Fruit fly (Drosophila melanogaster) whole organism, embryonic: ENCODE results near the gene CAH16.

Experiments used
- Atf-2 ChIP-seq: fragments of 200-800 bp; sonication (Bioruptor generic); optimal IDR thresholded peaks from 2 replicates; lab custom pipeline; 2016; ENCODE audit warnings: missing biosample characterization, missing genetic modification characterization
- Awh ChIP-seq: fragments of 200-800 bp; sonication (Bioruptor generic); IDR thresholded peaks from 2 replicates; pipeline ENCODE4, ENCODE4 v1.3.6; 2022; ENCODE audit warnings: missing biosample characterization, missing genetic modification characterization
- B-H2 ChIP-seq: fragments of 200-800 bp; sonication (Bioruptor generic); optimal IDR thresholded peaks from 2 replicates; lab custom pipeline; 2018; ENCODE audit warnings: missing biosample characterization, mild to moderate bottlenecking, missing genetic modification characterization
- CG10147 ChIP-seq: fragments of 200-800 bp; sonication (Bioruptor generic); optimal IDR thresholded peaks from 2 replicates; lab custom pipeline; 2019; ENCODE audit warnings: missing biosample characterization, mild to moderate bottlenecking, missing genetic modification characterization, moderate library complexity
- CG10321 ChIP-seq: fragments of 200-800 bp; sonication (Bioruptor generic); IDR thresholded peaks from 2 replicates; pipeline ENCODE4 v1.3.6; 2022; ENCODE audit warnings: missing biosample characterization, missing genetic modification characterization
- CG11504 ChIP-seq: fragments of 200-800 bp; sonication (Bioruptor generic); optimal IDR thresholded peaks from 3 replicates; lab custom pipeline; 2019; ENCODE audit warnings: missing biosample characterization, mild to moderate bottlenecking, missing genetic modification characterization, moderate library complexity
- CG11696 ChIP-seq: fragments of 200-800 bp; sonication (Bioruptor generic); IDR thresholded peaks from 2 replicates; pipeline ENCODE4 v1.3.6; 2022; ENCODE audit warnings: missing biosample characterization, missing genetic modification characterization
- CG14667 ChIP-seq: fragments of 200-800 bp; sonication (Bioruptor generic); IDR thresholded peaks from 2 replicates; pipeline ENCODE4 v1.3.6; 2022; ENCODE audit warnings: missing biosample characterization, missing genetic modification characterization
- CG15601 ChIP-seq: fragments of 200-800 bp; sonication (Bioruptor generic); optimal IDR thresholded peaks from 3 replicates; lab custom pipeline; 2019; ENCODE audit warnings: missing biosample characterization, mild to moderate bottlenecking, missing genetic modification characterization, moderate library complexity
- CG1603 ChIP-seq: fragments of 200-800 bp; sonication (Bioruptor generic); optimal IDR thresholded peaks from 2 replicates; lab custom pipeline; 2019; ENCODE audit warnings: missing biosample characterization, mild to moderate bottlenecking, missing genetic modification characterization, moderate library complexity
- CG2129 ChIP-seq: fragments of 200-800 bp; sonication (Bioruptor generic); IDR thresholded peaks from 2 replicates; pipeline ENCODE4 v1.3.6; 2022; ENCODE audit warnings: missing biosample characterization, missing genetic modification characterization; ENCODE audit not compliant: partially characterized antibody
- CG2202 ChIP-seq: fragments of 200-800 bp; sonication (Bioruptor generic); optimal IDR thresholded peaks from 2 replicates; lab custom pipeline; 2018; ENCODE audit warnings: missing biosample characterization, mild to moderate bottlenecking, missing genetic modification characterization
- CG30403 ChIP-seq: fragments of 200-800 bp; sonication (Bioruptor generic); optimal IDR thresholded peaks from 3 replicates; lab custom pipeline; 2016; ENCODE audit warnings: missing biosample characterization, missing genetic modification characterization
- CG30431 ChIP-seq: fragments of 200-800 bp; sonication (Bioruptor generic); optimal IDR thresholded peaks from 2 replicates; lab custom pipeline; 2017; ENCODE audit warnings: missing biosample characterization, missing genetic modification characterization
- CG31441 ChIP-seq: fragments of 200-800 bp; sonication (Bioruptor generic); IDR thresholded peaks from 2 replicates; pipeline ENCODE4 v1.3.6; 2022; ENCODE audit warnings: missing biosample characterization, missing genetic modification characterization
- CG33213 ChIP-seq: fragments of 200-800 bp; sonication (Bioruptor generic); optimal IDR thresholded peaks from 3 replicates; lab custom pipeline; 2016; ENCODE audit warnings: missing biosample characterization, missing genetic modification characterization
- CG7839 ChIP-seq: fragments of 200-800 bp; sonication (Bioruptor generic); optimal IDR thresholded peaks from 3 replicates; lab custom pipeline; 2018; ENCODE audit warnings: missing biosample characterization, mild to moderate bottlenecking, missing genetic modification characterization, moderate library complexity
- CG8765 ChIP-seq: fragments of 200-800 bp; sonication (Bioruptor generic); IDR thresholded peaks from 2 replicates; pipeline ENCODE4 v1.3.6; 2022; ENCODE audit warnings: missing biosample characterization, missing genetic modification characterization
- CG9215 ChIP-seq: fragments of 200-800 bp; sonication (Bioruptor generic); IDR thresholded peaks from 2 replicates; pipeline ENCODE4 v1.3.6; 2022; ENCODE audit warnings: missing biosample characterization, missing genetic modification characterization
- CHES-1-like ChIP-seq: fragments of 200-800 bp; sonication (Bioruptor generic); optimal IDR thresholded peaks from 2 replicates; lab custom pipeline; 2016; ENCODE audit warnings: missing biosample characterization, missing genetic modification characterization
- Drgx ChIP-seq: fragments of 200-800 bp; sonication (Bioruptor generic); IDR thresholded peaks from 2 replicates; pipeline ENCODE4 v1.3.6; 2022; ENCODE audit warnings: missing biosample characterization, missing genetic modification characterization
- E2f1 ChIP-seq: fragments of 200-800 bp; sonication (Bioruptor generic); IDR thresholded peaks from 2 replicates; pipeline ENCODE4 v1.3.6; 2022; ENCODE audit warnings: missing biosample characterization, missing genetic modification characterization
- ERR ChIP-seq: fragments of 200-800 bp; sonication (Bioruptor generic); optimal IDR thresholded peaks from 2 replicates; lab custom pipeline; 2016; ENCODE audit warnings: missing biosample characterization, missing genetic modification characterization
- HLHmδ ChIP-seq: fragments of 200-800 bp; sonication (Bioruptor generic); optimal IDR thresholded peaks from 2 replicates; lab custom pipeline; 2018; ENCODE audit warnings: missing biosample characterization, mild to moderate bottlenecking, missing genetic modification characterization, moderate library complexity
- Hr78 ChIP-seq, 2 experiments: fragments of 200-800 bp in 1 of 2; fragments of >200 bp in 1 of 2; sonication (Bioruptor generic) in 1 of 2; optimal IDR thresholded peaks; 2 replicates each; lab custom pipeline; 2017 to 2019; ENCODE audit warnings: missing biosample characterization in 2 of 2, missing genetic modification characterization in 2 of 2, mild to moderate bottlenecking in 1 of 2, moderate library complexity in 1 of 2
- Max ChIP-seq: fragments of 200-800 bp; sonication (Bioruptor generic); optimal IDR thresholded peaks from 2 replicates; lab custom pipeline; 2016; ENCODE audit warnings: missing biosample characterization, mild to moderate bottlenecking, missing genetic modification characterization
- Meics ChIP-seq: fragments of 200-800 bp; sonication (Bioruptor generic); optimal IDR thresholded peaks from 2 replicates; lab custom pipeline; 2017; ENCODE audit warnings: missing biosample characterization, mild to moderate bottlenecking, missing genetic modification characterization
- Mes4 ChIP-seq: fragments of 200-800 bp; sonication (Bioruptor generic); optimal IDR thresholded peaks from 2 replicates; lab custom pipeline; 2016; ENCODE audit warnings: missing biosample characterization, missing genetic modification characterization
- Nf-YC ChIP-seq: fragments of 200-800 bp; optimal IDR thresholded peaks from 3 replicates; lab custom pipeline; 2019; ENCODE audit warnings: missing biosample characterization, mild to moderate bottlenecking, missing genetic modification characterization, moderate library complexity
- PHDP ChIP-seq: fragments of 200-800 bp; sonication (Bioruptor generic); optimal IDR thresholded peaks from 3 replicates; lab custom pipeline; 2018; ENCODE audit warnings: missing biosample characterization, mild to moderate bottlenecking, missing genetic modification characterization, moderate library complexity
- Poxn ChIP-seq: fragments of 200-800 bp; sonication (Bioruptor generic); IDR thresholded peaks from 2 replicates; pipeline ENCODE4 v1.3.6; 2022; ENCODE audit warnings: missing biosample characterization, missing genetic modification characterization
- Rfx ChIP-seq: fragments of 200-800 bp; sonication (Bioruptor generic); IDR thresholded peaks from 2 replicates; pipeline ENCODE4 v1.3.6; 2022; ENCODE audit warnings: missing biosample characterization, missing genetic modification characterization
- cad ChIP-seq: fragments of >200 bp; optimal IDR thresholded peaks from 2 replicates; lab custom pipeline; 2017; ENCODE audit warnings: missing biosample characterization, missing genetic modification characterization
- caup ChIP-seq: fragments of 200-800 bp; sonication (Bioruptor generic); optimal IDR thresholded peaks from 3 replicates; lab custom pipeline; 2017; ENCODE audit warnings: missing biosample characterization, mild to moderate bottlenecking, missing genetic modification characterization, moderate library complexity; ENCODE audit not compliant: severe bottlenecking
- cg ChIP-seq: fragments of 200-800 bp; sonication (Bioruptor generic); optimal IDR thresholded peaks from 3 replicates; lab custom pipeline; 2019; ENCODE audit warnings: missing biosample characterization, mild to moderate bottlenecking, missing genetic modification characterization, moderate library complexity
- ci ChIP-seq: fragments of 200-800 bp; sonication (Bioruptor generic); IDR thresholded peaks from 3 replicates; pipeline ENCODE4 v1.3.6; 2022; ENCODE audit warnings: missing biosample characterization, missing genetic modification characterization
- dati ChIP-seq: fragments of 200-800 bp; sonication (Bioruptor generic); IDR thresholded peaks from 2 replicates; pipeline ENCODE4 v1.3.6; 2022; ENCODE audit warnings: missing biosample characterization, missing genetic modification characterization
- eyg ChIP-seq: fragments of 200-800 bp; sonication (Bioruptor generic); optimal IDR thresholded peaks from 3 replicates; lab custom pipeline; 2016; ENCODE audit warnings: missing biosample characterization, missing genetic modification characterization
- gro ChIP-seq: fragments of 200-800 bp; sonication (Bioruptor generic); optimal IDR thresholded peaks from 2 replicates; lab custom pipeline; 2016; ENCODE audit warnings: missing biosample characterization, missing genetic modification characterization
- gt ChIP-seq: fragments of 200-800 bp; sonication (Bioruptor generic); IDR thresholded peaks from 2 replicates; pipeline ENCODE4 v1.3.6; 2022; ENCODE audit warnings: missing biosample characterization, missing genetic modification characterization
- hb ChIP-seq: fragments of 200-800 bp; sonication (Bioruptor generic); IDR thresholded peaks from 3 replicates; pipeline ENCODE4 v1.3.6; 2022; ENCODE audit warnings: missing biosample characterization, missing genetic modification characterization; ENCODE audit not compliant: partially characterized antibody
- hth ChIP-seq: fragments of >200 bp; optimal IDR thresholded peaks from 2 replicates; lab custom pipeline; 2017; ENCODE audit warnings: inconsistent platforms
- kah ChIP-seq: fragments of 200-800 bp; sonication (Bioruptor generic); optimal IDR thresholded peaks from 2 replicates; lab custom pipeline; 2018; ENCODE audit warnings: missing biosample characterization, mild to moderate bottlenecking, missing genetic modification characterization
- lola ChIP-seq, 3 experiments: fragments of >200 bp in 2 of 3; fragments of 200-800 bp in 1 of 3; sonication (Bioruptor generic) in 1 of 3; optimal IDR thresholded peaks; 2 replicates each; lab custom pipeline; 2017 to 2019; ENCODE audit warnings: missing biosample characterization in 3 of 3, missing genetic modification characterization in 3 of 3, mild to moderate bottlenecking in 1 of 3, moderate library complexity in 1 of 3
- odd ChIP-seq: fragments of 200-800 bp; sonication (Bioruptor generic); optimal IDR thresholded peaks from 2 replicates; lab custom pipeline; 2017; ENCODE audit warnings: missing biosample characterization, mild to moderate bottlenecking, missing genetic modification characterization
- onecut ChIP-seq: fragments of 200-800 bp; sonication (Bioruptor generic); IDR thresholded peaks from 2 replicates; pipeline ENCODE4 v1.3.6; 2022; ENCODE audit warnings: missing biosample characterization, missing genetic modification characterization
- otp ChIP-seq: fragments of 200-800 bp; sonication (Bioruptor generic); IDR thresholded peaks from 3 replicates; pipeline ENCODE4, ENCODE4 v1.3.6; 2022; ENCODE audit warnings: missing biosample characterization, missing genetic modification characterization
- peb ChIP-seq: fragments of 200-800 bp; sonication (Bioruptor generic); IDR thresholded peaks from 2 replicates; pipeline ENCODE4 v1.3.6; 2022; ENCODE audit warnings: missing biosample characterization, missing genetic modification characterization
- prd ChIP-seq, 3 experiments: fragments of >200 bp in 2 of 3; fragments of 200-800 bp in 1 of 3; sonication (Bioruptor generic) in 1 of 3; optimal IDR thresholded peaks in 2 of 3; IDR thresholded peaks in 1 of 3; 2 replicates in 2 of 3; 3 replicates in 1 of 3; pipeline versions ENCODE4 v1.3.6 to Lab custom; 2017 to 2022; ENCODE audit warnings: missing biosample characterization in 1 of 3, missing genetic modification characterization in 1 of 3
- sr ChIP-seq: fragments of 200-800 bp; sonication (Bioruptor generic); IDR thresholded peaks from 3 replicates; pipeline ENCODE4 v1.3.6; 2022; ENCODE audit warnings: missing biosample characterization, missing genetic modification characterization
- yki ChIP-seq: fragments of >200 bp; optimal IDR thresholded peaks from 3 replicates; lab custom pipeline; 2018

CAH16 gene

DNA sequence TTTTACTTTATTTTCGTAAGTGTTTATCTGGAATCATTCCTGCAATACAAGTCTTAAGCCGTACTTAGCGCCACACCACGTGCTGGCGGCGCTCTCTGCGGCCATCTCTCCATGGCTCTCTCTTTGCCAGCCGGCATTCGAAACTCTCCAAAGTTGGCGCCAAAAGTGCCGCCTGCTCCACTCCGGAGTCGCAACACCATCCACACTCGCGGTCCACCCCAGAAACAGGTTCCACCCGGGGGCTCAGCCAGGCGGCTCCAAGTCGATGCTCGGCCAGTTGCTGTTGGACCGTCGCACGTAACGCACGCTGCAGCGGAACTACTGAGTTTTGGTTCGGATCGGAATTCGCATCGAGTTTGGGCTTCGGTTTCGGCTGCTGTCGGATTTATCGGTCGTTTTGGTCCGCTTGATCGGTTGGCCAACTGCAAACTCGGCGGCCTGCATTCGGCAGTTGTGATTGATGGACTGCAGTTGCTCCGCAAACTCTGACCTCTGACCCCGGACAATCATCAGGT lies 50.9 kb downstream of the CAH16 start, which contains the start of gene CG34347 (continued):
- no peak for TF ChIP-seq CG8765 (GFP tag; lab: Robert Waterston, UW)
- no peak for TF ChIP-seq CG9215
- no peak for TF ChIP-seq hth (lab: Kevin White, UChicago)
- no peak for TF ChIP-seq CG31441 (GFP tag; lab: Robert Waterston, UW)
- peak; percentile 43; the same call in 1 of the 2 replicates for TF ChIP-seq onecut (GFP tag; lab: Robert Waterston, UW)
- no peak for TF ChIP-seq CG30403
- no peak for TF ChIP-seq CG33213 (GFP tag; lab: Kevin White, UChicago)
- no peak for TF ChIP-seq Atf-2 (GFP tag; lab: Kevin White, UChicago)
- no peak for TF ChIP-seq Nf-YC (tag; lab: Kevin White, UChicago)
- TF ChIP-seq CG11696 (GFP tag; lab: Robert Waterston, UW): no peak
- no peak for TF ChIP-seq lola (GFP tag; optimal IDR thresholded peaks at IDR 0.05; lab: Kevin White, UChicago)
- no peak for TF ChIP-seq CG15601 (tag; lab: Kevin White, UChicago)
- TF ChIP-seq CG30431: no peak
- TF ChIP-seq Poxn: no peak
- peak; percentile 85 for TF ChIP-seq HLHmδ (GFP tag; lab: Kevin White, UChicago)
- no peak for TF ChIP-seq kah (GFP tag; lab: Kevin White, UChicago)
- no peak for TF ChIP-seq CG14667 (GFP tag; lab: Robert Waterston, UW)
- TF ChIP-seq gt: no peak
- TF ChIP-seq B-H2: no peak
- no peak for TF ChIP-seq CG2129 (GFP tag; lab: Robert Waterston, UW)
- TF ChIP-seq cad (GFP tag; lab: Kevin White, UChicago): no peak
- no peak for TF ChIP-seq Meics (GFP tag; lab: Kevin White, UChicago)
- no peak for TF ChIP-seq peb (GFP tag; lab: Robert Waterston, UW)
- no peak for TF ChIP-seq CG11504 (tag; lab: Kevin White, UChicago)
- TF ChIP-seq sr (GFP tag; lab: Robert Waterston, UW): no peak
- peak; percentile 50; the same call in 1 of the 2 replicates for TF ChIP-seq E2f1 (GFP tag; lab: Robert Waterston, UW)
- TF ChIP-seq CG10147 (GFP tag; lab: Kevin White, UChicago): no peak
- no peak for TF ChIP-seq CG7839 (tag; lab: Kevin White, UChicago)
- TF ChIP-seq Awh (GFP tag; lab: Robert Waterston, UW): peak; percentile 57; the same call in 1 of the 2 replicates
- peak; percentile 60 for TF ChIP-seq caup
- no peak for TF ChIP-seq cg
- no peak for TF ChIP-seq CG10321 (GFP tag; lab: Robert Waterston, UW)
- TF ChIP-seq Rfx (GFP tag; lab: Robert Waterston, UW): peak; percentile 29; the same call in 1 of the 2 replicates
- TF ChIP-seq eyg (GFP tag; lab: Kevin White, UChicago): no peak
- TF ChIP-seq Mes4 (GFP tag; lab: Kevin White, UChicago): peak; percentile 5
- peak; percentile 10 for TF ChIP-seq PHDP (tag; lab: Kevin White, UChicago)
- TF ChIP-seq hb (GFP tag; lab: Robert Waterston, UW): no peak
- TF ChIP-seq prd (optimal IDR thresholded peaks at IDR 0.05; lab: Kevin White, UChicago): no peak
- 0 out of 3 replicates have a peak, but pooled peaks have one; percentile 9 for TF ChIP-seq prd (GFP tag; IDR thresholded peaks at IDR 0.05; lab: Robert Waterston, UW)
- TF ChIP-seq gro (GFP tag; lab: Kevin White, UChicago): no peak
- 0 out of 2 replicates have a peak, but pooled peaks have one; percentile 11 for TF ChIP-seq Drgx
- TF ChIP-seq CG2202 (tag; lab: Kevin White, UChicago): no peak
- TF ChIP-seq otp: peak; percentile 32; the same call in 1 of the 3 replicates
- TF ChIP-seq CHES-1-like (GFP tag; lab: Kevin White, UChicago): no peak
- TF ChIP-seq odd (GFP tag; lab: Kevin White, UChicago): peak; percentile 11
- TF ChIP-seq ci (GFP tag; lab: Robert Waterston, UW): peak; percentile 82; the same call in 2 of the 3 replicates
- no peak for TF ChIP-seq yki (lab: Kevin White, UChicago)
- no peak for TF ChIP-seq ERR (GFP tag; lab: Kevin White, UChicago)
- peak; percentile 58 for TF ChIP-seq Max
- TF ChIP-seq Hr78 (GFP tag; optimal IDR thresholded peaks at IDR 0.05; lab: Kevin White, UChicago): peak in 1 of 2 experiments; percentile 94
- TF ChIP-seq CG1603 (tag; lab: Kevin White, UChicago): no peak
- TF ChIP-seq dati (GFP tag; lab: Robert Waterston, UW): no peak
